Worm (Caenorhabditis elegans) whole organism, L1 larva: Measurements from ENCODE around the gene F11E6.9.

Source experiments
- ces-1 ChIP-seq: fragments of 150-350 bp; optimal IDR thresholded peaks from 2 replicates; lab custom pipeline; 2014; ENCODE audit warnings: missing biosample characterization, missing genetic modification reagents, missing genetic modification characterization
- efl-1 ChIP-seq, 4 experiments: fragments of 150-350 bp; optimal IDR thresholded peaks in 3 of 4; peaks in 1 of 4; 1 replicate in 1 of 4; 2 replicates in 3 of 4; lab custom pipeline; 2014; ENCODE audit warnings: missing biosample characterization in 2 of 4, missing genetic modification characterization in 2 of 4, missing genetic modification reagents in 2 of 4
- elt-2 ChIP-seq: sonication (generic microtip); optimal IDR thresholded peaks from 2 replicates; lab custom pipeline; 2016; ENCODE audit warnings: missing genetic modification characterization, mild to moderate bottlenecking, inconsistent platforms, missing compliant biosample characterization, missing genetic modification reagents
- fos-1 ChIP-seq: fragments of 150-350 bp; optimal IDR thresholded peaks from 2 replicates; lab custom pipeline; 2014; ENCODE audit warnings: missing biosample characterization, missing genetic modification characterization
- hlh-4 ChIP-seq: sonication (generic microtip); optimal IDR thresholded peaks from 2 replicates; lab custom pipeline; 2016; ENCODE audit warnings: mild to moderate bottlenecking, missing genetic modification characterization, missing compliant biosample characterization
- pax-3 ChIP-seq: fragments of 200-800 bp; sonication (Bioruptor generic); optimal IDR thresholded peaks from 2 replicates; lab custom pipeline; 2018; ENCODE audit warnings: mild to moderate bottlenecking, missing genetic modification characterization, moderate library complexity, missing compliant biosample characterization
- skn-1 ChIP-seq: fragments of 150-350 bp; optimal IDR thresholded peaks from 2 replicates; lab custom pipeline; 2014; ENCODE audit warnings: missing biosample characterization, missing genetic modification characterization
- snpc-4 ChIP-seq: fragments of 150-350 bp; optimal IDR thresholded peaks from 2 replicates; lab custom pipeline; 2014; ENCODE audit warnings: missing biosample characterization, missing genetic modification characterization
- sptf-1 ChIP-seq: fragments of 150-350 bp; optimal IDR thresholded peaks from 2 replicates; lab custom pipeline; 2014; ENCODE audit warnings: missing biosample characterization, missing genetic modification characterization
- swsn-7 ChIP-seq: sonication (generic microtip); optimal IDR thresholded peaks from 2 replicates; lab custom pipeline; 2016; ENCODE audit warnings: missing genetic modification characterization, missing compliant biosample characterization
- tbx-2 ChIP-seq: sonication (generic microtip); optimal IDR thresholded peaks from 2 replicates; lab custom pipeline; 2016; ENCODE audit warnings: missing genetic modification characterization, missing compliant biosample characterization
- ztf-11 ChIP-seq, 2 experiments: sonication (generic microtip); optimal IDR thresholded peaks; 2 replicates each; lab custom pipeline; 2016 to 2017; ENCODE audit warnings: missing genetic modification characterization in 2 of 2, missing biosample characterization in 1 of 2, missing compliant biosample characterization in 1 of 2

ce11 chrIV:17475743-17476142 lies 601 bp upstream of the F11E6.9 start, which contains the start of gene grl-24:
- TF ChIP-seq ces-1 (GFP tag; lab: Kevin White, UChicago) = no peak
- TF ChIP-seq swsn-7 (tag; lab: Kevin White, UChicago) = no peak
- no peak for TF ChIP-seq efl-1 (optimal IDR thresholded peaks at IDR 0.05; lab: Kevin White, UChicago)
- TF ChIP-seq efl-1 (GFP tag; optimal IDR thresholded peaks at IDR 0.05 in 1 of 2; lab: Kevin White, UChicago) = no peak
- TF ChIP-seq fos-1 = no peak
- no peak for TF ChIP-seq ztf-11 (tag; optimal IDR thresholded peaks at IDR 0.05; lab: Kevin White, UChicago)
- TF ChIP-seq elt-2 = no peak
- TF ChIP-seq snpc-4 (tag; lab: Kevin White, UChicago) = no peak
- TF ChIP-seq hlh-4 (tag; lab: Kevin White, UChicago) = no peak
- TF ChIP-seq tbx-2 (tag; lab: Kevin White, UChicago) = no peak
- no peak for TF ChIP-seq sptf-1
- no peak for TF ChIP-seq pax-3
- no peak for TF ChIP-seq skn-1 (tag; lab: Kevin White, UChicago)
